Worm (Caenorhabditis elegans) whole organism, L4 larva: ENCODE measurements around the gene Y62E10A.3.

Experiments
- pha-4 ChIP-seq, 2 experiments: fragments of 150-350 bp in 1 of 2; fragments of 200-800 bp in 1 of 2; sonication (Bioruptor generic) in 1 of 2; IDR thresholded peaks in 1 of 2; optimal IDR thresholded peaks in 1 of 2; 2 replicates each; pipeline versions ENCODE4 v1.3.6 to Lab custom; 2014 to 2022; ENCODE audit warnings: missing genetic modification characterization in 2 of 2, missing genetic modification reagents in 2 of 2, missing biosample characterization in 1 of 2, missing compliant biosample characterization in 1 of 2
- pqm-1 ChIP-seq: sonication (generic microtip); optimal IDR thresholded peaks from 2 replicates; lab custom pipeline; 2017; ENCODE audit warnings: missing biosample characterization, missing genetic modification characterization

DNA sequence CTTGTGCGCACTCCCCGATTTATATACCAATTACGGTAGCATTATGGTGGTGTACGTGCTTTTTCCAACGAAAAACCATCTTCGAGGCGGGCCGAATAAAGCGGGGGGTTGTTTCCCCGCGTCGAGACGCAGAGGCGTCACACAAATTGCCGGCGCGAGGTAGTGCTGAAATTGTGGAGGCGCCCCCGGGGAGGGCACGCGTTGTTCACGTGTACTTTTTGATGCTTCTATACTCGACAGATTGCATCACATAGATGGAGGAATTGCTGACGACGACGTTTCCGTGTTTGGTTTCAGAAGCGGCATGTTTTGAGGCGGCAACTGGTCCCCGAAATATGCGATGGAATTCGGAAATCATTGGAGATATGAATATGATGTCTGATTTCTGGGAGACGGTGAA lies 35.2 kb upstream of the Y62E10A.3 start:
- TF ChIP-seq pha-4 (GFP tag; IDR thresholded peaks at IDR 0.05; lab: Robert Waterston, UW) = peak; percentile 75
- TF ChIP-seq pha-4 (tag; optimal IDR thresholded peaks at IDR 0.05; lab: Kevin White, UChicago) = no peak
- TF ChIP-seq pqm-1 (tag; lab: Kevin White, UChicago) = no peak
